Worm (Caenorhabditis elegans) whole organism, L1 larva: ENCODE measurements around the gene W02G9.3.

ENCODE experiments used
- egl-13 ChIP-seq: sonication (generic microtip); optimal IDR thresholded peaks from 2 replicates; lab custom pipeline; 2016; ENCODE audit warnings: missing genotype, missing genetic modification reagents, missing genetic modification characterization, missing compliant biosample characterization
- elt-3 ChIP-seq, 6 experiments: fragments of 150-350 bp in 1 of 6; sonication (generic microtip); optimal IDR thresholded peaks; 2 replicates each; lab custom pipeline; 2017 to 2018; ENCODE audit warnings: missing biosample characterization in 6 of 6, missing genetic modification characterization in 6 of 6, inconsistent platforms in 1 of 6
- isw-1 ChIP-seq: fragments of 200-800 bp; sonication (Bioruptor generic); IDR thresholded peaks from 2 replicates; pipeline ENCODE4 v1.3.6; 2022; ENCODE audit warnings: missing genetic modification characterization, missing compliant biosample characterization
- lsy-2 ChIP-seq, 2 experiments: fragments of 150-350 bp; optimal IDR thresholded peaks; 2 replicates each; lab custom pipeline; 2014; ENCODE audit warnings: missing biosample characterization in 2 of 2, missing genetic modification characterization in 2 of 2
- nhr-11 ChIP-seq: fragments of 150-350 bp; optimal IDR thresholded peaks from 2 replicates; lab custom pipeline; 2014; ENCODE audit warnings: missing biosample characterization, missing genetic modification characterization
- nhr-85 ChIP-seq: sonication (generic microtip); peaks from one replicate; lab custom pipeline; 2016; ENCODE audit warnings: missing genetic modification characterization, inconsistent platforms, missing compliant biosample characterization
- nhr-90 ChIP-seq: sonication (generic microtip); optimal IDR thresholded peaks from 2 replicates; lab custom pipeline; 2016; ENCODE audit warnings: mild to moderate bottlenecking, missing genetic modification characterization, missing compliant biosample characterization; ENCODE audit not compliant: poor library complexity
- skn-1 ChIP-seq: fragments of 150-350 bp; optimal IDR thresholded peaks from 2 replicates; lab custom pipeline; 2014; ENCODE audit warnings: missing biosample characterization, missing genetic modification characterization
- snpc-4 ChIP-seq: fragments of 150-350 bp; optimal IDR thresholded peaks from 2 replicates; lab custom pipeline; 2014; ENCODE audit warnings: missing biosample characterization, missing genetic modification characterization

DNA sequence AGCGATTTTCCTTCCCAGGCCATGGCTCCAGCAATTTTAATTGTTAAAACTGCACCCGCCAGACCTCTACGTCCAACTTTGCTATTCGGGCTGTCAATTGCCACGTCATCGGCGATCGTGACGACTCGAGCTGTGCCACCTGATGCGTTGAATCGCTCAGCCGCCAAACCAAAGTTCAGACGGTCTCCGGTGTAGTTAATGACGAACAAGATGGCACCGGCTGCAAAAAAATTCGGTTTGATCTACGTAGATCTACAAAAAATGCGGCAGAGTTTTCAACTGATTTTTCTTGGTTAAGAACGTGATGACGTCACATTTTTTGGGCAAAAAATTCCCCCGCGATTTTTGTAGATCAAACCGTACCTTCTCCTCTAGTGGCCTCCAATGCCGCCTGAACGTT lies 21.8 kb upstream of the W02G9.3 start:
- TF ChIP-seq skn-1 (tag; lab: Kevin White, UChicago) (no peak), egl-13 (no peak), nhr-11 (tag; lab: Kevin White, UChicago) (no peak), isw-1 (GFP tag; lab: Robert Waterston, UW) (no peak), lsy-2 (tag; optimal IDR thresholded peaks at IDR 0.05; lab: Kevin White, UChicago) (no peak), nhr-85 (tag; lab: Kevin White, UChicago) (no peak), nhr-90 (tag; lab: Kevin White, UChicago) (no peak), snpc-4 (tag; lab: Kevin White, UChicago) (no peak), elt-3 (tag; optimal IDR thresholded peaks at IDR 0.05; lab: Kevin White, UChicago) (no peak)
